Worm (Caenorhabditis elegans): Measurements from ENCODE around the gene unc-68.
A peak's percentile ranks its signal among the peaks of the same experiment; 100 is the strongest.

The unc-68 gene

ce11 chrV:6896700-6897099, 32.1 kb downstream of the unc-68 start, which contains the start of gene K11C4.1:
Gene K11C4.1 (plus strand): TSS chrV:6897000.
- TF ChIP-seq T22C8.4 (GFP tag; IDR thresholded peaks at IDR 0.05) (no peak), cog-1 (tag; optimal IDR thresholded peaks at IDR 0.05) (no peak), ztf-29 (GFP tag; IDR thresholded peaks at IDR 0.05) (no peak), tab-1 (GFP tag; IDR thresholded peaks at IDR 0.05) (no peak), flt-1 (GFP tag; IDR thresholded peaks at IDR 0.05) (no peak), med-1 (GFP tag; optimal IDR thresholded peaks at IDR 0.05; ENCODE audit: insufficient read depth) (no peak), ztf-23 (GFP tag; IDR thresholded peaks at IDR 0.05) (no peak), ref-1 (GFP tag; conservative IDR thresholded peaks at IDR 0.05) (no peak), klf-2 (GFP tag; conservative IDR thresholded peaks at IDR 0.05) (no peak)

DNA sequence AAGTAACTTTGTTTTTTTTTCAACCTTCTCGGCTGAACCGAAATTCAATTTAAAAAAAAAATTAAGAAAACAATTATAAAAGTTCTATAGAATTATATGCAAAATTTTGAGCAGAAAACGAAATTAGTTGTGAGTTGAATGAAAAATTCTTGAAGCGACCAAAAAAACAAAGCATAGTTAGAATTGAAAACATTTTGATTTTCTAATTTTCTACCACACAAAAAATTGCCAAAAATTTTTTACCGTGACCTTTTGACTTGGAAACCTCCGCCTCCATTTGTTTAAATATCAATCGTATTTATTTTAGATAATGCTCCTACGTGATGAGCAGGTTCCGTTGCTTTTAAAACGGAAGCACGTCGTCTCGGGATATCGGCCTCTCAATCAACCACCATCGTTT, 34.1 kb downstream of the unc-68 start, which contains the start of gene K11C4.2:
K11C4.2 (plus strand) TSS at position 301 of the 400 bp plus-strand sequence.
- TF ChIP-seq T22C8.4 (GFP tag; IDR thresholded peaks at IDR 0.05) (no peak), med-1 (GFP tag; optimal IDR thresholded peaks at IDR 0.05; ENCODE audit: insufficient read depth) (no peak), klf-2 (GFP tag; conservative IDR thresholded peaks at IDR 0.05) (no peak), tab-1 (GFP tag; IDR thresholded peaks at IDR 0.05) (no peak), ztf-29 (GFP tag; IDR thresholded peaks at IDR 0.05) (no peak), cog-1 (tag; optimal IDR thresholded peaks at IDR 0.05) (no peak), flt-1 (GFP tag; IDR thresholded peaks at IDR 0.05) (no peak), ref-1 (GFP tag; conservative IDR thresholded peaks at IDR 0.05) (no peak), ztf-23 (GFP tag; IDR thresholded peaks at IDR 0.05) (no peak)

DNA sequence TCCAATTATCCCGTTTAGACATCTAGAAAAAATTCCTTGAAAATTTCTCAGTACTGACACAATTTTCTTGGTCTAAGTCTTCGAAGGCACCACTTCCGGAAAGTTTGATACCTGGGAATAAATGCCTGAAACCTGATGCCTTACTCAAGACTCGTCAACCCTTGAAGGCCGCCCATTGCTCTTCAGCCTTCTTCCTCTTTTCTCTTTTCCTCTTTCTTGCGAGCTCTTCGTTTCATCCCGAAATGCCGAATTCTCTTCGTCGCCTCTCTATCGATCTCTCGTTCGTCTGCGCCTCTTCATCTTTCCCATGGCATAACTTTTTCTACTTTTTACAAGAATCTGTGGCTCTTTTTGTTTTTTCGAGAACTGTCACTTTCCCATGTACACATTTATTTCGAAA, 35.2 kb downstream of the unc-68 start:
- TF ChIP-seq klf-2 (GFP tag; conservative IDR thresholded peaks at IDR 0.05), result no peak

DNA sequence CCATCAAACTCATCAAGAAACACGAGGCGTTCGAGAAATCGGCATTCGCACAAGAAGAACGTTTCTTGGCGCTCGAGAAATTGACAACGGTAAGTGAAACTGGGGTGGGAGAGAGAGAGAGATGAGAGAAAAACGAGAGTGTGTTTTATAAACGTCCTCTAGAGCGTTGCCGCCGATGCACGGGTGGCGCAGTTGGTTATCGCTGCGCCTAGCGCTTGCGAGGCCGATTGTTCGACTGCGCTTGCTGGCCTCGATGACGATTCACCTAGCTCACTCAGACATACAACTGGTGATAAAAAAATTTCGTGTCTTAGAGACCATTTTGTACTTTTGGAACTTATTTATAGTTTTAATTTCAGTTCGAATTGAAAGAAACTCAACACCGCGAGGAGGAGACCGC, 40.0 kb downstream of the unc-68 start:
- TF ChIP-seq med-1 (GFP tag; optimal IDR thresholded peaks at IDR 0.05; ENCODE audit: insufficient read depth) (peak; percentile 71), klf-2 (GFP tag; conservative IDR thresholded peaks at IDR 0.05) (peak; percentile 84), ref-1 (GFP tag; conservative IDR thresholded peaks at IDR 0.05) (peak; percentile 63; the same call in 1 of the 2 replicates), tab-1 (GFP tag; IDR thresholded peaks at IDR 0.05) (peak; percentile 85), T22C8.4 (GFP tag; IDR thresholded peaks at IDR 0.05) (peak; percentile 68; the same call in 1 of the 2 replicates), ztf-23 (GFP tag; IDR thresholded peaks at IDR 0.05) (peak; percentile 89), ztf-29 (GFP tag; IDR thresholded peaks at IDR 0.05) (peak; percentile 81), cog-1 (tag; optimal IDR thresholded peaks at IDR 0.05) (peak; percentile 41), flt-1 (GFP tag; IDR thresholded peaks at IDR 0.05) (peak; percentile 91)

ce11 chrV:6885070-6885469, 43.8 kb downstream of the unc-68 start:
- TF ChIP-seq ztf-29 (GFP tag; IDR thresholded peaks at IDR 0.05) (no peak), ref-1 (GFP tag; conservative IDR thresholded peaks at IDR 0.05) (no peak), cog-1 (tag; optimal IDR thresholded peaks at IDR 0.05) (no peak), T22C8.4 (GFP tag; IDR thresholded peaks at IDR 0.05) (no peak), tab-1 (GFP tag; IDR thresholded peaks at IDR 0.05) (no peak), klf-2 (GFP tag; conservative IDR thresholded peaks at IDR 0.05) (no peak), med-1 (GFP tag; optimal IDR thresholded peaks at IDR 0.05; ENCODE audit: insufficient read depth) (no peak), ztf-23 (GFP tag; IDR thresholded peaks at IDR 0.05) (no peak), flt-1 (GFP tag; IDR thresholded peaks at IDR 0.05) (no peak)

ce11 chrV:6882452-6882939, 46.3 kb downstream of the unc-68 start:
- no peak for TF ChIP-seq T22C8.4 (GFP tag; IDR thresholded peaks at IDR 0.05)
- no peak for TF ChIP-seq cog-1 (tag; optimal IDR thresholded peaks at IDR 0.05)
- no peak for TF ChIP-seq flt-1 (GFP tag; IDR thresholded peaks at IDR 0.05)
- no peak for TF ChIP-seq ref-1 (GFP tag; conservative IDR thresholded peaks at IDR 0.05)

ce11 chrV:6881735-6882134, 47.1 kb downstream of the unc-68 start:
- TF ChIP-seq med-1 (GFP tag; optimal IDR thresholded peaks at IDR 0.05; ENCODE audit: insufficient read depth) (no peak), flt-1 (GFP tag; IDR thresholded peaks at IDR 0.05) (no peak)

DNA sequence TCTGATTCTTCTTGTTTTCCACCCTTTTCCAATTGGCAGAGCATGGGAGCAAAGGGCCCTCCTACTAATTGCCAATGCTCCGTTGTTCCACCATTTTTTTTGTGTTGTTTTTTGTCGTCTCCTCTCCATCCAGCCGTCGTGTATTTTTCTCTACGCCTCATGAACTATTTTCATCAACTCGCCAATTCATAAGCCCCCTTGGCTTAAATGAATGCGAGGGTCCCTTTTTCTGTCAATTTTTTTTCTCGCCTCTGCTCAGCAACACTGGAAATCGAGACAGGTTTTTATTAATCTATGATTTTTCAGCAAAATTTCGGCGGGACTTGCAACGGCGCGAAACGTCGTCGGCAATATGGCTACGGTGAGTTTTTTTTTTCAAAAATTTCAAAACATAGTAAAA, 47.8 kb downstream of the unc-68 start, which contains the start of gene unc-70:
unc-70 (plus strand) TSS at position 301 of the 400 bp plus-strand sequence.
- no peak for TF ChIP-seq klf-2 (GFP tag; conservative IDR thresholded peaks at IDR 0.05)
- no peak for TF ChIP-seq T22C8.4 (GFP tag; IDR thresholded peaks at IDR 0.05)
- no peak for TF ChIP-seq cog-1 (tag; optimal IDR thresholded peaks at IDR 0.05)
- TF ChIP-seq ztf-29 (GFP tag; IDR thresholded peaks at IDR 0.05), result no peak
- no peak for TF ChIP-seq flt-1 (GFP tag; IDR thresholded peaks at IDR 0.05)
- TF ChIP-seq med-1 (GFP tag; optimal IDR thresholded peaks at IDR 0.05; ENCODE audit: insufficient read depth), result no peak

DNA sequence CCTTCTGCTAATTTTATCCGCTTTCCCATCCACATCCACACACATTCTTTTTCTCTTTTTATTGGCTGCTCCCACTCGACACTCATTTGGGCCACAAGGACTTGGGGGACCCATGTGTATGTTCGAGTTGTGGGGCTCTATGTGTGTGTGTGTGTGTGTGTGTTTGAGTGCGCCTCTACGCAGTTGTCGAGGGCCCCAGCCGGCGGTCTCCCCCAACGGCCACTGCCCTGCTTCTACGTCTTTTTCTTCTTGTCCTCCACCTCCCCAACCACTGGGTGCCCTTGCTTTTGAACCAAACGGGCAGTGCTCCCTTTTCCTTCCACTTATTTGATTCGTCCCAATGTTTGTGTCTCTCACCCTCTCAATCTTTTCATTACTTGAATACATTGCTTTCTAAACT, 48.2 kb downstream of the unc-68 start:
- TF ChIP-seq flt-1 (GFP tag; IDR thresholded peaks at IDR 0.05) (peak; percentile 60; the same call in 1 of the 2 replicates), klf-2 (GFP tag; conservative IDR thresholded peaks at IDR 0.05) (peak; percentile 41; the same call in 1 of the 2 replicates), med-1 (GFP tag; optimal IDR thresholded peaks at IDR 0.05; ENCODE audit: insufficient read depth) (no peak), cog-1 (tag; optimal IDR thresholded peaks at IDR 0.05) (no peak), tab-1 (GFP tag; IDR thresholded peaks at IDR 0.05) (peak; percentile 71), ref-1 (GFP tag; conservative IDR thresholded peaks at IDR 0.05) (no peak), ztf-29 (GFP tag; IDR thresholded peaks at IDR 0.05) (no peak), ztf-23 (GFP tag; IDR thresholded peaks at IDR 0.05) (no peak), T22C8.4 (GFP tag; IDR thresholded peaks at IDR 0.05) (no peak)

ce11 chrV:6879490-6879889, 49.3 kb downstream of the unc-68 start:
- peak; percentile 67; the same call in 1 of the 2 replicates for TF ChIP-seq flt-1 (GFP tag; IDR thresholded peaks at IDR 0.05)
- peak; percentile 93 for TF ChIP-seq T22C8.4 (GFP tag; IDR thresholded peaks at IDR 0.05)
- peak; percentile 58; the same call in 1 of the 2 replicates for TF ChIP-seq ztf-23 (GFP tag; IDR thresholded peaks at IDR 0.05)
- no peak for TF ChIP-seq ref-1 (GFP tag; conservative IDR thresholded peaks at IDR 0.05)
- peak; percentile 69 for TF ChIP-seq cog-1 (tag; optimal IDR thresholded peaks at IDR 0.05)
- TF ChIP-seq med-1 (GFP tag; optimal IDR thresholded peaks at IDR 0.05; ENCODE audit: insufficient read depth), result no peak
- 0 out of 2 replicates have a peak, but pooled peaks have one; percentile 32 for TF ChIP-seq tab-1 (GFP tag; IDR thresholded peaks at IDR 0.05)
- no peak for TF ChIP-seq klf-2 (GFP tag; conservative IDR thresholded peaks at IDR 0.05)
- TF ChIP-seq ztf-29 (GFP tag; IDR thresholded peaks at IDR 0.05), result no peak

Data from whole organism, midembryonic.